Worm (Caenorhabditis elegans): ENCODE results near the gene C07D10.1.

DNA sequence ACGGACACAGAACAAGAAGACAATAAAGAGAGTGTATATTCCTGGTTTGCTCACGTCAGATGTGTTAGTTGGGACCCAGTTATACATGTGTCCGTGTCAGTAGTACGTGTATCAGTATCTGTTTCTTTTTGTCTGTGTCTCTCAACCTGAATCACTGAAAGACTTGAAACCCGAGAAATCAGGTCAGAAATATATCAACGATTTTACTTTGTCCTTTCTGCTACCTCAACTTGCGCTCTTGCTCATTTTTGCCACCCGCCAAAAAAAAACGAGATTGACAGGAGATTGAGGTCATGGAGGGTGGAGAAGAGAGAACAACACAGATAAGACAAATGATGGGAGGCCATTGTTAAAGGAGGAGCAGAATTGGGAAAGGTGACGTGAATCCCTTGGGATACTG, 20.8 kb downstream of the C07D10.1 start:
- TF ChIP-seq sea-1 (GFP tag; conservative IDR thresholded peaks at IDR 0.05), result no peak
- TF ChIP-seq hmbx-1 (tag; optimal IDR thresholded peaks at IDR 0.05), result no peak
- no peak for TF ChIP-seq scrt-1 (GFP tag; IDR thresholded peaks at IDR 0.05)
- no peak for TF ChIP-seq ama-1 (optimal IDR thresholded peaks at IDR 0.05)
- no peak for TF ChIP-seq hmg-4 (GFP tag; optimal IDR thresholded peaks at IDR 0.05)
- TF ChIP-seq ceh-36 (tag; optimal IDR thresholded peaks at IDR 0.05), result no peak
- no peak for TF ChIP-seq B0310.2 (tag; optimal IDR thresholded peaks at IDR 0.05)
- TF ChIP-seq tbx-37 (GFP tag; conservative IDR thresholded peaks at IDR 0.05), result no peak
